Worm (Caenorhabditis elegans) whole organism, L4/young adult: ENCODE measurements around the gene ram-2.

Source experiments
- W03F9.2 ChIP-seq: fragments of 150-350 bp; optimal IDR thresholded peaks from 2 replicates; lab custom pipeline; 2014; ENCODE audit warnings: missing biosample characterization, missing genetic modification characterization
- dao-5 ChIP-seq: sonication (generic microtip); optimal IDR thresholded peaks from 2 replicates; lab custom pipeline; 2016; ENCODE audit warnings: missing genotype, missing genetic modification characterization, moderate library complexity, missing compliant biosample characterization
- him-1 ChIP-seq: sonication (generic microtip); optimal IDR thresholded peaks from 2 replicates; lab custom pipeline; 2016; ENCODE audit warnings: missing genotype, missing genetic modification reagents, missing genetic modification characterization, missing compliant biosample characterization

DNA sequence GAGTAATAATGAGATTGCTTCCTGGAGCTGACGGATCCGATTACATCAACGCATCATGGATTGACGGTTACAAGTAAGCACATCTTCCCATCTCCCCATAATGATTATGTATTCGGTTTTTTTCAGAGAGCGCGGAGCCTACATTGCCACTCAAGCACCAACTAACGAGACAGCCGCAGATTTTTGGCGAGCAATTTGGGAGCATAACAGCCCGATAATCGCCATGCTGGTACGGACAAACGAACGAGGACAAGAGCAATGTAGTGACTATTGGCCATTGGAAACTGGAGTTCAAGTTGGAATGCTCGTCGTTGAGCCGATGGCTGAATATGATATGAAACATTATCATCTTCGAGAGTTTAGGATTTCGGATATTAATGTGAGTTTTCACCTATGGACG lies 5.8 kb downstream of the ram-2 start:
- TF ChIP-seq him-1 = no peak
- no peak for TF ChIP-seq W03F9.2
- TF ChIP-seq dao-5 (tag; lab: Kevin White, UChicago) = no peak
